Worm (Caenorhabditis elegans): ENCODE data around the gene C35B1.7.

C35B1.7 gene

DNA sequence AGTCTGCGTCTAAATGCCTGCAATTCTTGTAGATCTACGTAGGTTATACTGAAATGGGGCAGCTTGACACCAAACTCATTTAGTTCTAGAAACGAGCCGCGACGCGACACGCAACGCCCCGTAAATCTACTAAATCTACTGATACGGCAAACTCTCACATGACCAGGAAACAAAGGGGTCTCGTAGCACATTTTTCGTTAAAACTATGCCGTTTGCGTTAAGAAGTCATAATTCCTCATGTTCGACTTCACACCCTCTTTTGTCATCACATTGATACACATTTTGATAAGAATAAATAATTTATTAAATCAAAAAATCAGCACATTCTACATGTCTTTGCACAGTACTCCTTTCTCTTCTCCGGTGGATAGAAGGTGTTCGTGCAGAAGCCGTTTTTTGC is 12.2 kb downstream of the C35B1.7 start (continued):
- TF ChIP-seq php-3 (GFP tag; IDR thresholded peaks at IDR 0.05), result no peak
- no peak for TF ChIP-seq ces-1 (GFP tag; optimal IDR thresholded peaks at IDR 0.05)
- TF ChIP-seq ctbp-1 (GFP tag; IDR thresholded peaks at IDR 0.05), result no peak
- TF ChIP-seq F26F4.8 (GFP tag; conservative IDR thresholded peaks at IDR 0.05), result no peak
- no peak for TF ChIP-seq rbr-2 (tag; optimal IDR thresholded peaks at IDR 0.05)
- TF ChIP-seq ceh-20 (GFP tag; IDR thresholded peaks at IDR 0.05), result no peak
- TF ChIP-seq snpc-1.2 (GFP tag; IDR thresholded peaks at IDR 0.05), result no peak

DNA sequence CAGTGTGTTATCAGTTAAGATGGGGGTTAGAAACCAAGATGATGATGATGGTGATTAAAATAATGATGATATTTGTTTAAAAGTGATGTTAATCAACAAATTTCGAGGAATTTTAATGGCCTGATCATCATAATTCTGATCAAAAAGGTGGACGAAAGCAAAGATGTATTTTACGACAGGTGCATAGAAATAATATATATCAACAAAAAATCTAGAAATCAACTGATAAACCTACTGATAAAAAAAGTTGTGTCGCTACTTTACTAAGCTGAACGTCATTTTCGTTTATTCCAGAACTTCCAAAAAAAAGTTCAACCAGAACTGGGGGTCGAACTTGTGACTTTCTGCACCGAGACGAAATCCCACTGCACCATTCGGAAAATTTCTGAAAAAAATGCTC is 14.2 kb downstream of the C35B1.7 start, which contains the start of gene mul-1:
Gene mul-1 (minus strand): TSS at position 84 of the 400 bp plus-strand sequence.
- TF ChIP-seq daf-16 (GFP tag; optimal IDR thresholded peaks at IDR 0.05) (no peak), daf-16 (tag; optimal IDR thresholded peaks at IDR 0.05) (peak; percentile 42), lir-3 (tag; optimal IDR thresholded peaks at IDR 0.05) (no peak), dmd-6 (GFP tag; IDR thresholded peaks at IDR 0.05) (peak; percentile 59), unc-62 (GFP tag; optimal IDR thresholded peaks at IDR 0.05 in 1 of 2) (peak in 1 of 2 experiments; percentile 8), unc-62 (tag; optimal IDR thresholded peaks at IDR 0.05) (no peak), lin-13 (GFP tag; optimal IDR thresholded peaks at IDR 0.05) (no peak)

DNA sequence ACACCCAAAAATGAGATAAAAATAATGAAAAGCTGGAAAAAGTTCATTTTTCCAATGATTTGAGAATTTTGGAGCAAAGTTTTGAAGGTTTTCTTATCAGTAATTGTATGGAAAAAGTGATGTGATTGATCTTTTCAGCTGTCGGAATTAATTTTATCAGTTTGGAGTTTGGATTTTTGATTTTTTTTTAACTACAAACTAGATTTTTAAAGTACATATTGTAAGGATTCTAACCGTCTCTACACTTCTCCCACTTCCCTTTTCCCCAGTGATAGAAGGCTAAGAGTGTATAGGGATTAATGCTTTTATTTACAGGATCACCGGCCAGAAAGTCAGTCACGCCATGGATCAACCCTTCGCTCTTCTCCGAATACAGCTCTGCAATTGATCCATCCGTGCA is 16.8 kb downstream of the C35B1.7 start, which contains the start of gene F49F1.7:
Gene F49F1.7 (minus strand): TSS at position 101 of the 400 bp plus-strand sequence.
- TF ChIP-seq dmd-6 (GFP tag; IDR thresholded peaks at IDR 0.05), result peak; percentile 30; the same call in 1 of the 2 replicates

DNA sequence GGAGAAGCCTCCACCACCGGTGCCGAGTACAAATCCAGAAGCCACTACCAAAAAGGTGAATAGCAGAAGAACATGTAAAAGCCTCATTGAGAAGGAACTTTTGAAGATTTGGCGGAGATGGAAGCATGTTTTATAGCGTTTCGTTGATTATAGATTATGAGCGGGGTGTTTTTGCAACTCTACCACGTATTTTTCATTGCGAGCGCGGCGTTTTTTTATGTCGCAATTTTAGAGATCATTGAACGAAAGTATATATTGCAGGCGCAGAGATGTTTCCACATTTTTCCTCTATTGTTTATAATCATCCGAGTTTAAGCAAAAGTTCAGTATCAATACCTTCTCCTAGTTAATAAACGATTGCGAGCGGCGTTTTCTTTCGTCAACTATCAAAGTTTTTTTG is 26.9 kb downstream of the C35B1.7 start, which contains the start of gene F49F1.17:
Gene F49F1.17 (minus strand): TSS at position 101 of the 400 bp plus-strand sequence.
- no peak for TF ChIP-seq nhr-42 (GFP tag; IDR thresholded peaks at IDR 0.05)
- TF ChIP-seq vab-7 (GFP tag; IDR thresholded peaks at IDR 0.05), result no peak
- TF ChIP-seq mxl-2 (GFP tag; conservative IDR thresholded peaks at IDR 0.05), result no peak
- TF ChIP-seq F49E8.2 (tag; optimal IDR thresholded peaks at IDR 0.05; ENCODE audit: borderline replicate concordance), result no peak
- TF ChIP-seq zip-11 (GFP tag; IDR thresholded peaks at IDR 0.05), result no peak
- TF ChIP-seq hif-1 (tag; optimal IDR thresholded peaks at IDR 0.05), result no peak
- TF ChIP-seq nhr-102 (tag; optimal IDR thresholded peaks at IDR 0.05), result no peak
- TF ChIP-seq egl-43 (GFP tag; IDR thresholded peaks at IDR 0.05), result no peak
- TF ChIP-seq daf-16 (GFP tag; optimal IDR thresholded peaks at IDR 0.05), result no peak
- no peak for TF ChIP-seq daf-16 (tag; optimal IDR thresholded peaks at IDR 0.05)

DNA sequence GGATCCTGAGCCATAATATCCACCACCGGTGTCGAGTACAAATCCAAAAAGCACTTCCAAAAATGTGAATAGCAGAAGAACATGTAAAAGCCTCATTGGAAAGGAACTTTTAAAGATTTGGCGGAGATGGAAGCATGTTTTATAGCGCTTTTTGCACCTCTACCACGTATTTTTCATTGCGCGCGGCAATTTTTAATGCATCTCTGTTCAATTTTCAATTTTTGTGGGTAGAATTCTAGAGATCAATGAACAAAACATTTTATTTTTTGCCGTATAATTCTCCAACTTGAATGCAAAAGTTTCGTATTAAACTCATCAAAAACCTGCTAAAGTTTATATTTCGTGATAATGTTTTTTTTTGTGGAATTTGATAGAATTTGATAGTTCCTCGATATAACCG is 28.6 kb downstream of the C35B1.7 start, which contains the start of gene F49F1.9:
Gene F49F1.9 (minus strand): TSS at position 101 of the 400 bp plus-strand sequence.
- no peak for TF ChIP-seq nhr-25 (tag; optimal IDR thresholded peaks at IDR 0.05; ENCODE audit: borderline replicate concordance, insufficient read depth)
- TF ChIP-seq zfp-3 (GFP tag; conservative IDR thresholded peaks at IDR 0.05), result no peak
- TF ChIP-seq mxl-2 (GFP tag; conservative IDR thresholded peaks at IDR 0.05), result no peak
- TF ChIP-seq pqm-1 (tag; optimal IDR thresholded peaks at IDR 0.05), result no peak
- no peak for TF ChIP-seq lim-7 (GFP tag; IDR thresholded peaks at IDR 0.05)
- no peak for TF ChIP-seq vab-7 (GFP tag; IDR thresholded peaks at IDR 0.05)
- no peak for TF ChIP-seq spr-1 (tag; optimal IDR thresholded peaks at IDR 0.05)

DNA sequence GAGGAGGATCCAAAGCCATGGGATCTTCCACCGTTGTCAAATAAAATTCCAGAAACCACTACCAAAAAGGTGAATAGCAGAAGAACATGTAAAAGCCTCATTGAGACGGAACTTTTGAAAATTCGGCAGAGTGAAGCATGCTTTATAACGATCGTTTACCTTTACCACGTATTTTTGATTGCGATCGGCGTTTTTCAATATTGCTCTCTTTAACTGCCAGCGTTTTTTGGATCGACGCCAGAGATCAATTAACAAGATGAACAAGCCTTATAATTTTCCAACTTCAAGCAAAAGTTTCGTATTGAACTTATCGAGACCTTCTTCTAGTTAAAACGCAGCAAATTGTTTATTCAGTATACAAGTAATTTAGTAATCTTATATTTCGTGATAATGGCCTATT is 30.2 kb downstream of the C35B1.7 start, which contains the start of gene F49F1.10:
Gene F49F1.10 (minus strand): TSS at position 101 of the 400 bp plus-strand sequence.
- TF ChIP-seq lir-3 (tag; optimal IDR thresholded peaks at IDR 0.05), result no peak
- TF ChIP-seq lin-39 (tag; optimal IDR thresholded peaks at IDR 0.05), result no peak
- TF ChIP-seq aly-2 (tag; optimal IDR thresholded peaks at IDR 0.05), result no peak
- no peak for TF ChIP-seq nhr-6 (tag; optimal IDR thresholded peaks at IDR 0.05)
- no peak for TF ChIP-seq Y105C5A.15 (GFP tag; IDR thresholded peaks at IDR 0.05)
